Worm (Caenorhabditis elegans) whole organism, L2 larva: ENCODE measurements around the gene F48G7.4.

Experiments used
- nhr-237 ChIP-seq: fragments of 150-350 bp; optimal IDR thresholded peaks from 2 replicates; lab custom pipeline; 2014; ENCODE audit warnings: missing biosample characterization, missing genetic modification characterization
- sma-9 ChIP-seq, 2 experiments: fragments of 150-350 bp in 1 of 2; sonication (generic microtip) in 1 of 2; optimal IDR thresholded peaks; 2 replicates each; lab custom pipeline; 2014 to 2016; ENCODE audit warnings: missing genetic modification characterization in 2 of 2, mild to moderate bottlenecking in 1 of 2, missing biosample characterization in 1 of 2, missing compliant biosample characterization in 1 of 2, missing genetic modification reagents in 1 of 2, moderate library complexity in 1 of 2

The F48G7.4 gene

ce11 chrV:667459-667858 is 48.2 kb downstream of the F48G7.4 start, which contains the start of gene nhr-180:
Gene nhr-180 (minus strand): TSS chrV:667510.
- peak; percentile 76 for TF ChIP-seq sma-9 (GFP tag; optimal IDR thresholded peaks at IDR 0.05; lab: Kevin White, UChicago)
- TF ChIP-seq sma-9 (tag; optimal IDR thresholded peaks at IDR 0.05; lab: Kevin White, UChicago) = no peak
- no peak for TF ChIP-seq nhr-237 (tag; lab: Kevin White, UChicago)
